Fruit fly (Drosophila melanogaster): ENCODE measurements around the gene AstA-R1.

Gene AstA-R1

dm6 chrX:3667199-3667671, 92.9 kb downstream of the AstA-R1 start, which contains the start of gene Ilp7:
Ilp7 (plus strand) TSS chrX:3667621.
- TF ChIP-seq Eip75B (GFP tag; optimal IDR thresholded peaks at IDR 0.05) = peak; percentile 10
- TF ChIP-seq OdsH (GFP tag; optimal IDR thresholded peaks at IDR 0.05) = peak; percentile 30
- peak; percentile 61 for TF ChIP-seq Eip78C (GFP tag)
- TF ChIP-seq esn (GFP tag; optimal IDR thresholded peaks at IDR 0.05) = peak; percentile 39
- peak; percentile 31 for TF ChIP-seq CG34406 (GFP tag; optimal IDR thresholded peaks at IDR 0.05)
- TF ChIP-seq Sox102F (GFP tag; optimal IDR thresholded peaks at IDR 0.05) = peak; percentile 9
- TF ChIP-seq fkh (GFP tag; optimal IDR thresholded peaks at IDR 0.05) = no peak
- TF ChIP-seq Met (GFP tag; optimal IDR thresholded peaks at IDR 0.05) = peak; percentile 29
- TF ChIP-seq CG6276 (GFP tag; optimal IDR thresholded peaks at IDR 0.05) = peak; percentile 37
- TF ChIP-seq CG6792 (GFP tag; optimal IDR thresholded peaks at IDR 0.05) = peak; percentile 16
- 0 out of 2 replicates have a peak, but pooled peaks have one; percentile 16 for TF ChIP-seq CG11294 (GFP tag; IDR thresholded peaks at IDR 0.05)
- peak; percentile 10 for TF ChIP-seq net (GFP tag; optimal IDR thresholded peaks at IDR 0.05)
- no peak for TF ChIP-seq Sox15 (GFP tag; optimal IDR thresholded peaks at IDR 0.05)
- no peak for TF ChIP-seq dsx (GFP tag; optimal IDR thresholded peaks at IDR 0.05; ENCODE audit: poor library complexity, severe bottlenecking)
- TF ChIP-seq topi (GFP tag; optimal IDR thresholded peaks at IDR 0.05) = peak; percentile 48
- peak; percentile 5 for TF ChIP-seq CG31627 (GFP tag; optimal IDR thresholded peaks at IDR 0.05)
- 0 out of 2 replicates have a peak, but pooled peaks have one; percentile 16 for TF ChIP-seq Gug (GFP tag; IDR thresholded peaks at IDR 0.05)
- TF ChIP-seq Hr4 (GFP tag; optimal IDR thresholded peaks at IDR 0.05) = peak; percentile 20
- TF ChIP-seq dac (GFP tag; optimal IDR thresholded peaks at IDR 0.05) = no peak
- peak; percentile 53 for TF ChIP-seq CG15336 (GFP tag; IDR thresholded peaks at IDR 0.05)
- TF ChIP-seq fd85E (GFP tag; optimal IDR thresholded peaks at IDR 0.05) = no peak
- TF ChIP-seq fd59A (GFP tag; optimal IDR thresholded peaks at IDR 0.05) = no peak
- TF ChIP-seq spab (GFP tag; optimal IDR thresholded peaks at IDR 0.05) = no peak
- TF ChIP-seq pdm3 (GFP tag; optimal IDR thresholded peaks at IDR 0.05) = peak; percentile 11
- TF ChIP-seq Hr39 (GFP tag; optimal IDR thresholded peaks at IDR 0.05) = peak; percentile 4
- peak; percentile 1 for TF ChIP-seq CG8319 (GFP tag; optimal IDR thresholded peaks at IDR 0.05)
- no peak for TF ChIP-seq Lpt (GFP tag; optimal IDR thresholded peaks at IDR 0.05)
- TF ChIP-seq acj6 (GFP tag; optimal IDR thresholded peaks at IDR 0.05) = peak; percentile 16
- peak; percentile 32 for TF ChIP-seq CG3919 (GFP tag; optimal IDR thresholded peaks at IDR 0.05)
- TF ChIP-seq CG3032 (tag; optimal IDR thresholded peaks at IDR 0.05) = no peak
- peak; percentile 14 for TF ChIP-seq CG8632 (GFP tag; optimal IDR thresholded peaks at IDR 0.05)
- TF ChIP-seq Hr38 (GFP tag; optimal IDR thresholded peaks at IDR 0.05) = no peak
- peak; percentile 21 for TF ChIP-seq lz (GFP tag; optimal IDR thresholded peaks at IDR 0.05)
- peak; percentile 31 for TF ChIP-seq CG11762 (GFP tag; optimal IDR thresholded peaks at IDR 0.05; ENCODE audit: insufficient read depth)
- TF ChIP-seq svp (GFP tag) = peak; percentile 69
- TF ChIP-seq achi (GFP tag; optimal IDR thresholded peaks at IDR 0.05) = peak; percentile 39
- peak; percentile 22 for TF ChIP-seq cyc (GFP tag; optimal IDR thresholded peaks at IDR 0.05)
- TF ChIP-seq salr (GFP tag; optimal IDR thresholded peaks at IDR 0.05) = no peak
- TF ChIP-seq Smox (GFP tag; optimal IDR thresholded peaks at IDR 0.05) = peak; percentile 12

- TF ChIP-seq CG6808 (GFP tag; optimal IDR thresholded peaks at IDR 0.05) (no peak), dsx (GFP tag; optimal IDR thresholded peaks at IDR 0.05; ENCODE audit: poor library complexity, severe bottlenecking) (no peak), ss (GFP tag; optimal IDR thresholded peaks at IDR 0.05) (no peak), salr (GFP tag; optimal IDR thresholded peaks at IDR 0.05) (no peak), CG3919 (GFP tag; optimal IDR thresholded peaks at IDR 0.05) (no peak), CG6854 (GFP tag; optimal IDR thresholded peaks at IDR 0.05) (no peak), Met (GFP tag; optimal IDR thresholded peaks at IDR 0.05) (no peak), fkh (GFP tag; optimal IDR thresholded peaks at IDR 0.05) (no peak), Sox102F (GFP tag; optimal IDR thresholded peaks at IDR 0.05) (no peak), Lpt (GFP tag; optimal IDR thresholded peaks at IDR 0.05) (no peak), CG34406 (GFP tag; optimal IDR thresholded peaks at IDR 0.05) (no peak), svp (GFP tag) (peak; percentile 63), pdm3 (GFP tag; optimal IDR thresholded peaks at IDR 0.05) (peak; percentile 3), CG11902 (GFP tag; optimal IDR thresholded peaks at IDR 0.05) (no peak), CG1621 (tag; optimal IDR thresholded peaks at IDR 0.05) (peak; percentile 39), OdsH (GFP tag; optimal IDR thresholded peaks at IDR 0.05) (no peak), topi (GFP tag; optimal IDR thresholded peaks at IDR 0.05) (no peak), CG8632 (GFP tag; optimal IDR thresholded peaks at IDR 0.05) (no peak), Sox15 (GFP tag; optimal IDR thresholded peaks at IDR 0.05) (no peak), CG8119 (GFP tag; IDR thresholded peaks at IDR 0.05) (no peak), vri (GFP tag; optimal IDR thresholded peaks at IDR 0.05) (no peak), Ets96B (tag; optimal IDR thresholded peaks at IDR 0.05) (no peak), CG11762 (GFP tag; optimal IDR thresholded peaks at IDR 0.05; ENCODE audit: insufficient read depth) (no peak), Hr38 (GFP tag; optimal IDR thresholded peaks at IDR 0.05) (no peak), dac (GFP tag; optimal IDR thresholded peaks at IDR 0.05) (no peak), eg (GFP tag; IDR thresholded peaks at IDR 0.05) (peak; percentile 50; the same call in 1 of the 3 replicates), Gug (GFP tag; IDR thresholded peaks at IDR 0.05) (no peak)
These were observed 97.2 kb downstream of the AstA-R1 start, which contains the start of the genes Parg and Mnt for dm6 chrX:3671469-3672094. Parg (minus strand) TSS chrX:3671502. Mnt (plus strand) TSS chrX:3671801.

Measured in whole organism, prepupa.